Fruit fly (Drosophila melanogaster) ovary, adult (tissue): ENCODE results near the gene TM9SF3.

Experiments used
- CG17801 ChIP-seq: fragments of 200-800 bp; optimal IDR thresholded peaks from 2 replicates; lab custom pipeline; 2019; ENCODE audit warnings: missing biosample characterization, mild to moderate bottlenecking, missing genetic modification characterization, moderate library complexity; ENCODE audit not compliant: partially characterized antibody

TM9SF3 gene

dm6 chr3L:5630176-5630583, 26.4 kb upstream of the TM9SF3 start:
- no peak for TF ChIP-seq CG17801 (GFP tag; lab: Kevin White, UChicago)

- TF ChIP-seq CG17801 (GFP tag; lab: Kevin White, UChicago), result no peak
Measured at dm6 chr3L:5627816-5628215, 24.0 kb upstream of the TM9SF3 start.

DNA sequence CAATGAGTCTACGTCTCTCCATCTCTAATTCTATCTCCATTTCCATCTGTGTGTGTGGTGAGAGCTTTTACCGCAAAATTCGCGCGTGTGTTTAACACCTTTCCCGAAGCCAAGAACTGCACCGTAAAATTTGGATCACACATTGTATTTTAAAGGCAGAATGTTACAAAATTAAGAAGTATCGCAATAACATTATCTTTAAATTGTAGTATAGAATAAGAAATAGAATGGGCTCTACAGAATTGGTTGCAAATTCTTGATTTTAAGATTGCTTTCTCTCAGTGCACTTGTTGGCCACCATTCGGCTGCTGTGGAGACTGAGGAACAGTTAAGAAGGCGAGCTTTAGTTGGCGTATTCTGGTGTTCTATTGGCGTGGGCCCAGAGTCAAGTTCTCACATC, 22.7 kb upstream of the TM9SF3 start:
- no peak for TF ChIP-seq CG17801 (GFP tag; lab: Kevin White, UChicago)

DNA sequence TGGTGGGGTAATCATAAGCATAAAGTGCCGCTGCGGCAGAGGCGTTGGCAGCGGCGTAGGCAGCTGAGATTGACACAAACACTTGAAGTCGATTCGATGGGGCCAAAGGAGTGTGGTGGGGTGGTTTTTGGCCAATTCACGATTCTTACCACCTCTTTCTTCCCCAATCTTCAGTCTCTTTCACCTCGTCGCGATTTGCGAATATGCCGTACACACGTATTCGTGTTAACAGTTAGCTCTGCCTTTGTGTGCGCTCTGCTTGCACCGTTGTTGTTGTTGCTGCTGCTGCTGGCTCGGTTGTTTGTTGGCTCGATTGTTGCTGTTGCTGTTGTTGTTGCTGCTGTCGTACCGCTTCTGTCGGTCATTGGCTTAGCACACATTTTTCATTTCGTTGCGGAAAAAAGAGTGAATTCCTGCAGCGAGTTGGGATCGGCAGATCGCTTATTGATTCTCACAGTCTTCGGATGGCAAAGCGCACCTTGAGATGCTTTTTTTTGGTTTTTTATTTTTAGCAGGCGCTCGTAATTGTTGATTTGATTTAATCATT, 21.4 kb upstream of the TM9SF3 start:
- no peak for TF ChIP-seq CG17801 (GFP tag; lab: Kevin White, UChicago)

dm6 chr3L:5623296-5623695, 19.5 kb upstream of the TM9SF3 start:
- TF ChIP-seq CG17801 (GFP tag; lab: Kevin White, UChicago), result no peak

- TF ChIP-seq CG17801 (GFP tag; lab: Kevin White, UChicago), result no peak
Measured at dm6 chr3L:5621908-5622307, 18.1 kb upstream of the TM9SF3 start.

DNA sequence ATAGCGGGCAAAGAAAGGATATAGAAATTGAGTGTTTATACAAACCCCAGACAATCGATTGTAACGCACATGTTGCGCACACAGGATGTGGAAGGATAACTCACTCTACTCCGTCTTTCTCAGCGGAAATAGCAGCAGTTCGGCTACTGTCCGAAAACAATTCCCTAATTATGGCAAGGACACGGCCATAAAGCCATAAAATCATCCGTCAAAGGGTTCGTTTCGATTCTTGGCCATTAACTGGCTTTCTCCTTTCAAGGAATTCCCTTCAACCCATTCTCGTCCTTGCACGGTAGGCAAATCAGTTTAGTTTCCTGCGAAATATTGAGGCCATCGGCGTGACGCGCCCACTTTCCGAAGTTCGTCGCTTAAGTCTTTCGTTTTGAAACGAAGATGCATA, 17.7 kb upstream of the TM9SF3 start:
- no peak for TF ChIP-seq CG17801 (GFP tag; lab: Kevin White, UChicago)

DNA sequence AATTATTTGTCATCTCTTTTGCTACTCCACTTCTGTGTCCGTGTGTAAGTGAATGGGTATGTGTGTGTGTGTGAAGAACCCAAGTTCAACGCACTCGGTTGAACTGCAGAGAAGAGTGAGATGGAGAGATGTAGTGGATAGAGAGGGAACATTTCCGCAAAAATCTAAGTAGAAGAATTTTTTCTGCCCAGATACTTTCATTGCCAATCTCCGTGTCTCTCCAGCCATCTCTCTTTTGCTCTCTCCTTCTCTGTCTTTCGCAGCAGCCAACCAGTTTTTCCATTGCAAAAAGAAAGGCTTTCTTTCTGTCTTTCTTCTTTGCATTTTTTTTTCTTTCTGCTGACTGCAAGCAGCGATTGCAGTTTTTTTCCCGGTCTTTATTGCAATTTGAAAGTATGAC, 14.9 kb upstream of the TM9SF3 start:
- TF ChIP-seq CG17801 (GFP tag; lab: Kevin White, UChicago), result no peak

DNA sequence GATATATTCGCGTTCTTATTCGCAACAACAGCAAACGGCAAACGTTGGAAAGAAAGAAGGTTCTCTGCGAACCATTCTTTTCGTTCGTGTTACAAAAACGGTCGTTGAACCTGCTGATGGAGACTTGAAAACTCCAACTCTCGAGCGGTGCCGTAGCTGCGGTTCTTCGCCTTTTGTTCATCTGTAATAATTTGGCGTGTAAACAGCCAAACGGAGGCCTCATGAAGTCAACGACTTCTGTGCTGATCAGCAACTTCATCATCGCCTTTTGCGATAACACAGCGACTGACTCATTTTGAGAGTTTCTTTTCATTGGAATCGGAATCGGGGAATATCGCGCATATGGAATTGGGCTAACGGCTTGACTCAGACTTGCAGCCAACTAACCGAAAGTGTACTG, 13.6 kb upstream of the TM9SF3 start:
- no peak for TF ChIP-seq CG17801 (GFP tag; lab: Kevin White, UChicago)

- TF ChIP-seq CG17801 (GFP tag; lab: Kevin White, UChicago), result no peak
Measured at dm6 chr3L:5616472-5616871, 12.7 kb upstream of the TM9SF3 start.

DNA sequence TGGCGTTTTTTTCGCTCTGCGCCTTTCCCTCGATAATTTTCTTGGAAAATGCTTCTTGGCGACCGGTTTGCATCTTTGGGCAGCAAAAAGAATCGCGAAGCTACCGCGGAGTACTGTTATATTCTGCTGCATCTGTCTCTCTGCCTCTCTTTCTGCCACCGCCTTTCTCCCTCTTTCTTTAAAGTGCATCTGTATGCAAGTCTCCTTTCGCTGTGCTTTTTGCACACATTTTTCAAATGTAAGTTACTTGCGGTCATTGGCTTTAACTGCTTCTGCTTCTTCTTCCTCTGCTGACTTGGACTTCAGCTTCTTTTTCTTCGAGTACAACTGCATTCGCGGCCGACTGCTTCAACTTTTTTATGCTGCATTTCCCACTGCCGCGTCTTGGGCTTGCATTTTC, 12.0 kb upstream of the TM9SF3 start:
- no peak for TF ChIP-seq CG17801 (GFP tag; lab: Kevin White, UChicago)

- no peak for TF ChIP-seq CG17801 (GFP tag; lab: Kevin White, UChicago)
Measured at dm6 chr3L:5611732-5612250, 8.0 kb upstream of the TM9SF3 start.

- peak; percentile 7 for TF ChIP-seq CG17801 (GFP tag; lab: Kevin White, UChicago)
Measured at dm6 chr3L:5610582-5610981, 6.8 kb upstream of the TM9SF3 start.

DNA sequence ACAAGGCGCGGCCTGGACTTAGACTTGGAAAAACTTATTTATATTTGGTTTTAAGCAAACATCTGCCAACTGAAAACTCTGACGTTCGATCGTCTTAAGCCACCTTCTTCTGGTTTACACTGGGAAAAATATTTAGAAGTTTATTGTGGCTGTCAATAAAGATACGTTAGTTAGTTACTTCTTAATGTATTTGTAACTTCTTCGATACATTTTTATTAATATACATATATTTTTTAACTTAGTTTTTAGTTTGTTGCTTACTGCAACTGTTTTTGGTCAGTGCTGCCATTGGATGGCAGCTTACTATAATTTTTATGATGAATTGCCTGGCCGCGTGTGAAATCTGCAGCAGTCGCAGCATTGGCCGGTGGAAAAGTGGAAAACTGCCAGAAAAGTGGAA, 5.7 kb upstream of the TM9SF3 start:
- no peak for TF ChIP-seq CG17801 (GFP tag; lab: Kevin White, UChicago)

- no peak for TF ChIP-seq CG17801 (GFP tag; lab: Kevin White, UChicago)
Measured at dm6 chr3L:5608786-5609370, 5.1 kb upstream of the TM9SF3 start.

DNA sequence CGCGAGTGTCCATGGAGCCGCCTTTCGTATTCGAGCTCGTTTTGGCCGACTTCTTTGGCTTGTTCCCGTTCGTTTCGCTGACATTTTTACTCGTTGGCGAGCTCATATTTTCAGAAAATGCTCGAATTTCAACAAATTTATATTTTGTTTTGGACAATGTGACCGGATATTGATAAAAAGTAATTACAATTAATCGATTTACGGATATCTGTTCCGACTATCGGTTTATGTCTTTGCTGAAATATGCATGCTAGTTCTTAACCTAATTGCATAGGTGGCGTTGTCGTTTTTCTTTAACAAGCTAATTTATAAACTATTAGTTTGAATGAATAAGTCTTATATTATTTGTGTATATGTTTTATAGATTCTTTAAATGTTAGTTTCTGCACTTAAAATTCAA, 4.3 kb upstream of the TM9SF3 start, which contains the start of gene Eaf6:
Eaf6 (minus strand) TSS at position 173 of the 400 bp plus-strand sequence.
- no peak for TF ChIP-seq CG17801 (GFP tag; lab: Kevin White, UChicago)
